Worm (Caenorhabditis elegans) whole organism, L4/young adult: ENCODE results near the gene pafo-1.

Experiments
- W03F9.2 ChIP-seq: fragments of 150-350 bp; optimal IDR thresholded peaks from 2 replicates; lab custom pipeline; 2014; ENCODE audit warnings: missing biosample characterization, missing genetic modification characterization
- dao-5 ChIP-seq: sonication (generic microtip); optimal IDR thresholded peaks from 2 replicates; lab custom pipeline; 2016; ENCODE audit warnings: missing genotype, missing genetic modification characterization, moderate library complexity, missing compliant biosample characterization
- him-1 ChIP-seq: sonication (generic microtip); optimal IDR thresholded peaks from 2 replicates; lab custom pipeline; 2016; ENCODE audit warnings: missing genotype, missing genetic modification reagents, missing genetic modification characterization, missing compliant biosample characterization

DNA sequence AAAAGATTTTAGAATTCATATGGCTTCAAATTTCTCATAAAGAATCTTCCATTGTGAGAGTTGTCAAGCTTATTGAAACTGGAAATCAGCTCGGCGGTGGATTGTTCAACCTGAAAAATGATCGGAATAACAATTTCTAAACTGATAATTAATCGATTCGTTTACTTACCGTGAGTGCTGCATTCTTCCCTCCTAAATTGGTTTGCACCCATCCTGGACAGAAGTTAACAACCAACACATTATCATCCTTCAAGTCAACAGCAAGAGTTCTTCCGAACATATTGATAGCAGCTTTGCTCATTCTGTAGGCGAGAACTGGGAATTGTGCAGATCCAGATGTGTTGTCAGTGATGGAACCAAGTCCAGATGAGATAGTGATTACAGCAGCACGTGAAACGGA, 6.4 kb upstream of the pafo-1 start:
- TF ChIP-seq him-1 (no peak), dao-5 (no peak), W03F9.2 (tag; lab: Kevin White, UChicago) (no peak)
